Worm (Caenorhabditis elegans) whole organism, L1 larva: Measurements from ENCODE around the gene tif-1A.

Source experiments
- ama-1 ChIP-seq: fragments of 150-350 bp; optimal IDR thresholded peaks from 2 replicates; lab custom pipeline; 2014
- elt-3 ChIP-seq, 6 experiments: fragments of 150-350 bp in 1 of 6; sonication (generic microtip); optimal IDR thresholded peaks; 2 replicates each; lab custom pipeline; 2017 to 2018; ENCODE audit warnings: missing biosample characterization in 6 of 6, missing genetic modification characterization in 6 of 6, inconsistent platforms in 1 of 6
- jun-1 ChIP-seq: fragments of 150-350 bp; optimal IDR thresholded peaks from 2 replicates; lab custom pipeline; 2014; ENCODE audit warnings: missing biosample characterization, missing genetic modification reagents, missing genetic modification characterization
- lin-35 ChIP-seq, 2 experiments: fragments of 150-350 bp; optimal IDR thresholded peaks; 2 replicates each; lab custom pipeline; 2014; ENCODE audit warnings: missing biosample characterization in 2 of 2, missing genetic modification characterization in 2 of 2, missing genetic modification reagents in 2 of 2
- lsy-2 ChIP-seq, 2 experiments: fragments of 150-350 bp; optimal IDR thresholded peaks; 2 replicates each; lab custom pipeline; 2014; ENCODE audit warnings: missing biosample characterization in 2 of 2, missing genetic modification characterization in 2 of 2
- nhr-12 ChIP-seq: sonication (generic microtip); optimal IDR thresholded peaks from 2 replicates; lab custom pipeline; 2017; ENCODE audit warnings: missing biosample characterization, missing genetic modification characterization
- nhr-85 ChIP-seq: sonication (generic microtip); peaks from one replicate; lab custom pipeline; 2016; ENCODE audit warnings: missing genetic modification characterization, inconsistent platforms, missing compliant biosample characterization
- nhr-90 ChIP-seq: sonication (generic microtip); optimal IDR thresholded peaks from 2 replicates; lab custom pipeline; 2016; ENCODE audit warnings: mild to moderate bottlenecking, missing genetic modification characterization, missing compliant biosample characterization; ENCODE audit not compliant: poor library complexity
- pag-3 ChIP-seq: sonication (generic microtip); optimal IDR thresholded peaks from 2 replicates; lab custom pipeline; 2017; ENCODE audit warnings: missing genetic modification characterization, mild to moderate bottlenecking, missing compliant biosample characterization, antibody characterized with exemption, borderline replicate concordance; ENCODE audit not compliant: insufficient read depth
- pqm-1 ChIP-seq: sonication (generic microtip); optimal IDR thresholded peaks from 3 replicates; lab custom pipeline; 2017; ENCODE audit warnings: missing biosample characterization, missing genetic modification characterization
- skn-1 ChIP-seq: fragments of 150-350 bp; optimal IDR thresholded peaks from 2 replicates; lab custom pipeline; 2014; ENCODE audit warnings: missing biosample characterization, missing genetic modification characterization
- sox-4 ChIP-seq: sonication (generic microtip); optimal IDR thresholded peaks from 2 replicates; lab custom pipeline; 2016; ENCODE audit warnings: missing genetic modification characterization, missing compliant biosample characterization
- swsn-7 ChIP-seq: sonication (generic microtip); optimal IDR thresholded peaks from 2 replicates; lab custom pipeline; 2016; ENCODE audit warnings: missing genetic modification characterization, missing compliant biosample characterization
- unc-62 ChIP-seq: fragments of 150-350 bp; optimal IDR thresholded peaks from 2 replicates; lab custom pipeline; 2014; ENCODE audit warnings: missing biosample characterization, missing genetic modification reagents, missing genetic modification characterization

DNA sequence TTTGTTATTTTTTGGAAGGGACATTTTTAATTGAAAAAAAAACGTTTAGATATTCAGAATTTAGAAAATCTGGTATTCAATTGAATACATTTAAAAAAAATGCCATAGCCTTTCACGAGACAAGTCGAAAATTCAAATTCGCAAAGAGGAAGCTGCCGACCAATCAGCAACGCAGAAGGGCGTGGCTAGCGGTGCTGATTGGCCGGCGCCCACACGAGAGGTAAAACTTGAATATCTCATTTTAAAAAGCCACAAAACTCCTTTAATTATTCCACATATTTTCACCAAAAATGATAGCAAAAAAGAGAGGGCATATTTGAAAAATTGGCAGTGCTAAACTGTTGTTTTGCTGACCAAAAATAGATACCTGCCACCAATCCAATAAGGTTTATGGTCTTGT lies 29.4 kb downstream of the tif-1A start:
- TF ChIP-seq nhr-90 (tag; lab: Kevin White, UChicago) (no peak), pag-3 (tag; lab: Kevin White, UChicago) (no peak), swsn-7 (tag; lab: Kevin White, UChicago) (no peak), unc-62 (GFP tag; lab: Kevin White, UChicago) (no peak), skn-1 (tag; lab: Kevin White, UChicago) (no peak), pqm-1 (tag; lab: Kevin White, UChicago) (no peak), elt-3 (tag; optimal IDR thresholded peaks at IDR 0.05; lab: Kevin White, UChicago) (no peak), lin-35 (GFP tag; optimal IDR thresholded peaks at IDR 0.05; lab: Kevin White, UChicago) (no peak), jun-1 (no peak), ama-1 (lab: Kevin White, UChicago) (no peak), lsy-2 (tag; optimal IDR thresholded peaks at IDR 0.05; lab: Kevin White, UChicago) (no peak), nhr-12 (tag; lab: Kevin White, UChicago) (no peak), sox-4 (tag; lab: Kevin White, UChicago) (no peak), nhr-85 (tag; lab: Kevin White, UChicago) (no peak)
